Worm (Caenorhabditis elegans) whole organism, L1 larva: Measurements from ENCODE around the gene sre-40.
A peak's percentile ranks its signal among the peaks of the same experiment; 100 is the strongest.

ENCODE experiments used
- C16A3.4 ChIP-seq: fragments of 150-350 bp; optimal IDR thresholded peaks from 2 replicates; lab custom pipeline; 2014; ENCODE audit warnings: missing biosample characterization, missing genetic modification characterization
- F16B12.6 ChIP-seq: fragments of 150-350 bp; optimal IDR thresholded peaks from 2 replicates; lab custom pipeline; 2014; ENCODE audit warnings: missing biosample characterization, missing genetic modification characterization
- aha-1 ChIP-seq: fragments of 150-350 bp; optimal IDR thresholded peaks from 2 replicates; lab custom pipeline; 2014; ENCODE audit warnings: missing biosample characterization, missing genetic modification characterization
- ama-1 ChIP-seq: fragments of 150-350 bp; optimal IDR thresholded peaks from 2 replicates; lab custom pipeline; 2014
- ceh-82 ChIP-seq, 3 experiments: fragments of 150-350 bp in 1 of 3; sonication (generic microtip) in 2 of 3; optimal IDR thresholded peaks; 2 replicates each; lab custom pipeline; 2014 to 2017; ENCODE audit warnings: missing biosample characterization in 3 of 3, missing genetic modification characterization in 3 of 3
- dpl-1 ChIP-seq, 3 experiments: fragments of 150-350 bp in 2 of 3; sonication (generic microtip) in 1 of 3; optimal IDR thresholded peaks; 2 replicates each; lab custom pipeline; 2014 to 2017; ENCODE audit warnings: missing biosample characterization in 3 of 3, missing genetic modification characterization in 3 of 3, missing genetic modification reagents in 3 of 3
- dsc-1 ChIP-seq: sonication (generic microtip); optimal IDR thresholded peaks from 2 replicates; lab custom pipeline; 2016; ENCODE audit warnings: mild to moderate bottlenecking, missing genetic modification characterization, missing compliant biosample characterization
- efl-1 ChIP-seq, 4 experiments: fragments of 150-350 bp; optimal IDR thresholded peaks in 3 of 4; peaks in 1 of 4; 1 replicate in 1 of 4; 2 replicates in 3 of 4; lab custom pipeline; 2014; ENCODE audit warnings: missing biosample characterization in 2 of 4, missing genetic modification characterization in 2 of 4, missing genetic modification reagents in 2 of 4
- efl-3 ChIP-seq: fragments of 200-800 bp; sonication (Bioruptor generic); optimal IDR thresholded peaks from 2 replicates; lab custom pipeline; 2018; ENCODE audit warnings: mild to moderate bottlenecking, missing genetic modification characterization, missing compliant biosample characterization
- egl-13 ChIP-seq: sonication (generic microtip); optimal IDR thresholded peaks from 2 replicates; lab custom pipeline; 2016; ENCODE audit warnings: missing genotype, missing genetic modification reagents, missing genetic modification characterization, missing compliant biosample characterization
- elt-2 ChIP-seq: sonication (generic microtip); optimal IDR thresholded peaks from 2 replicates; lab custom pipeline; 2016; ENCODE audit warnings: missing genetic modification characterization, mild to moderate bottlenecking, inconsistent platforms, missing compliant biosample characterization, missing genetic modification reagents
- elt-3 ChIP-seq, 6 experiments: fragments of 150-350 bp in 1 of 6; sonication (generic microtip); optimal IDR thresholded peaks; 2 replicates each; lab custom pipeline; 2017 to 2018; ENCODE audit warnings: missing biosample characterization in 6 of 6, missing genetic modification characterization in 6 of 6, inconsistent platforms in 1 of 6
- fkh-8 ChIP-seq: sonication (generic microtip); optimal IDR thresholded peaks from 2 replicates; lab custom pipeline; 2016; ENCODE audit warnings: mild to moderate bottlenecking, missing genetic modification characterization, missing compliant biosample characterization
- fos-1 ChIP-seq: fragments of 150-350 bp; optimal IDR thresholded peaks from 2 replicates; lab custom pipeline; 2014; ENCODE audit warnings: missing biosample characterization, missing genetic modification characterization
- hlh-17 ChIP-seq: fragments of 200-800 bp; sonication (Bioruptor generic); optimal IDR thresholded peaks from 2 replicates; lab custom pipeline; 2018; ENCODE audit warnings: missing genetic modification characterization, mild to moderate bottlenecking, missing compliant biosample characterization, moderate library complexity, borderline replicate concordance
- isw-1 ChIP-seq: fragments of 200-800 bp; sonication (Bioruptor generic); IDR thresholded peaks from 2 replicates; pipeline ENCODE4 v1.3.6; 2022; ENCODE audit warnings: missing genetic modification characterization, missing compliant biosample characterization
- jun-1 ChIP-seq: fragments of 150-350 bp; optimal IDR thresholded peaks from 2 replicates; lab custom pipeline; 2014; ENCODE audit warnings: missing biosample characterization, missing genetic modification reagents, missing genetic modification characterization
- lin-13 ChIP-seq: fragments of 150-350 bp; optimal IDR thresholded peaks from 2 replicates; lab custom pipeline; 2014; ENCODE audit warnings: missing biosample characterization, missing genetic modification reagents, missing genetic modification characterization
- lin-14 ChIP-seq: fragments of 200-800 bp; sonication (Bioruptor generic); optimal IDR thresholded peaks from 2 replicates; lab custom pipeline; 2018; ENCODE audit warnings: mild to moderate bottlenecking, missing genetic modification characterization, moderate library complexity, missing compliant biosample characterization
- lin-35 ChIP-seq, 2 experiments: fragments of 150-350 bp; optimal IDR thresholded peaks; 2 replicates each; lab custom pipeline; 2014; ENCODE audit warnings: missing biosample characterization in 2 of 2, missing genetic modification characterization in 2 of 2, missing genetic modification reagents in 2 of 2
- lir-3 ChIP-seq: sonication (generic microtip); optimal IDR thresholded peaks from 2 replicates; lab custom pipeline; 2016; ENCODE audit warnings: mild to moderate bottlenecking, missing genetic modification characterization, moderate library complexity, missing compliant biosample characterization; ENCODE audit not compliant: poor library complexity
- lsy-2 ChIP-seq, 2 experiments: fragments of 150-350 bp; optimal IDR thresholded peaks; 2 replicates each; lab custom pipeline; 2014; ENCODE audit warnings: missing biosample characterization in 2 of 2, missing genetic modification characterization in 2 of 2
- mdl-1 ChIP-seq, 2 experiments: fragments of 150-350 bp; optimal IDR thresholded peaks; 2 replicates each; lab custom pipeline; 2014 to 2017; ENCODE audit warnings: missing biosample characterization in 2 of 2, missing genetic modification characterization in 2 of 2, inconsistent platforms in 1 of 2
- mef-2 ChIP-seq: fragments of 150-350 bp; optimal IDR thresholded peaks from 2 replicates; lab custom pipeline; 2014; ENCODE audit warnings: missing biosample characterization, missing genetic modification characterization
- mep-1 ChIP-seq: fragments of 150-350 bp; optimal IDR thresholded peaks from 2 replicates; lab custom pipeline; 2014; ENCODE audit warnings: missing biosample characterization, missing genetic modification characterization
- nhr-19 ChIP-seq: fragments of 200-800 bp; sonication (Bioruptor generic); conservative IDR thresholded peaks from 2 replicates; pipeline ENCODE4 v1.3.6; 2022; ENCODE audit warnings: missing genetic modification characterization, missing compliant biosample characterization
- nhr-20 ChIP-seq: sonication (generic microtip); optimal IDR thresholded peaks from 2 replicates; lab custom pipeline; 2016; ENCODE audit warnings: mild to moderate bottlenecking, missing genetic modification characterization, missing compliant biosample characterization
- nhr-47 ChIP-seq: sonication (generic microtip); optimal IDR thresholded peaks from 2 replicates; lab custom pipeline; 2016; ENCODE audit warnings: mild to moderate bottlenecking, missing genetic modification characterization, moderate library complexity, missing compliant biosample characterization
- nhr-71 ChIP-seq: sonication (generic microtip); optimal IDR thresholded peaks from 2 replicates; lab custom pipeline; 2016; ENCODE audit warnings: mild to moderate bottlenecking, missing genetic modification characterization, moderate library complexity, missing compliant biosample characterization
- nhr-76 ChIP-seq: sonication (generic microtip); optimal IDR thresholded peaks from 2 replicates; lab custom pipeline; 2017; ENCODE audit warnings: missing biosample characterization, missing genetic modification characterization
- nhr-85 ChIP-seq: sonication (generic microtip); peaks from one replicate; lab custom pipeline; 2016; ENCODE audit warnings: missing genetic modification characterization, inconsistent platforms, missing compliant biosample characterization
- pqm-1 ChIP-seq: sonication (generic microtip); optimal IDR thresholded peaks from 3 replicates; lab custom pipeline; 2017; ENCODE audit warnings: missing biosample characterization, missing genetic modification characterization
- rnt-1 ChIP-seq: sonication (generic microtip); optimal IDR thresholded peaks from 2 replicates; lab custom pipeline; 2016; ENCODE audit warnings: mild to moderate bottlenecking, missing genetic modification characterization, moderate library complexity, missing compliant biosample characterization
- skn-1 ChIP-seq: fragments of 150-350 bp; optimal IDR thresholded peaks from 2 replicates; lab custom pipeline; 2014; ENCODE audit warnings: missing biosample characterization, missing genetic modification characterization
- snpc-4 ChIP-seq: fragments of 150-350 bp; optimal IDR thresholded peaks from 2 replicates; lab custom pipeline; 2014; ENCODE audit warnings: missing biosample characterization, missing genetic modification characterization
- snu-23 ChIP-seq: sonication (generic microtip); optimal IDR thresholded peaks from 2 replicates; lab custom pipeline; 2016; ENCODE audit warnings: missing genetic modification characterization, missing compliant biosample characterization
- tlp-1 ChIP-seq: fragments of 150-350 bp; optimal IDR thresholded peaks from 2 replicates; lab custom pipeline; 2014; ENCODE audit warnings: missing biosample characterization, missing genetic modification characterization
- unc-30 ChIP-seq: sonication (generic microtip); optimal IDR thresholded peaks from 2 replicates; lab custom pipeline; 2017; ENCODE audit warnings: missing biosample characterization, missing genetic modification characterization
- unc-98 ChIP-seq: fragments of 200-800 bp; sonication (Bioruptor generic); IDR thresholded peaks from 2 replicates; pipeline ENCODE4 v1.3.6; 2022; ENCODE audit warnings: missing genetic modification characterization, missing compliant biosample characterization
- vab-15 ChIP-seq: sonication (generic microtip); optimal IDR thresholded peaks from 2 replicates; lab custom pipeline; 2017; ENCODE audit warnings: missing genotype, mild to moderate bottlenecking, missing genetic modification characterization, missing compliant biosample characterization
- xbp-1 ChIP-seq: sonication (generic microtip); optimal IDR thresholded peaks from 2 replicates; lab custom pipeline; 2016; ENCODE audit warnings: missing genetic modification characterization, missing compliant biosample characterization
- ztf-4 ChIP-seq: fragments of 150-350 bp; optimal IDR thresholded peaks from 2 replicates; lab custom pipeline; 2014; ENCODE audit warnings: missing biosample characterization, missing genetic modification characterization

The sre-40 gene

DNA sequence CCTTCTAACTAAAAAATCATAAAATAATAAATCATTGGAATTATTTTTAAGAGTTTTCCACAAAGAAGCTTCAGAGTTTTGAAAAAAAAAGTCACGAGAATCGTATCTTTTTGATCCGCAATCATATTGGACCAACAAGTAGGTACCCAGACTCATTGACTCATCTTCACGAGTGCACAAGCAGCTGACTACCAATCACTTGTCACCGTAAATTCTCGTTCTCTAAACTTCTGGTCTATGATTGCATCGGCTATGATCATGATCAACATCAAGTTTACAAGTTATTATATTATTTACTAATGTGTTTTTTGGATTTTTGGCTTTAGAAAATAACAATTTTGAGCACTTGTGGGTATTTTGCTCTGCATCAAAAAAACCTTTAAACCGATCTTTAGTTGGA is 7.4 kb downstream of the sre-40 start:
- TF ChIP-seq aha-1 (tag; lab: Kevin White, UChicago) (no peak), lir-3 (tag; lab: Kevin White, UChicago) (peak; percentile 14), lin-14 (GFP tag; lab: Kevin White, UChicago) (peak; percentile 49), nhr-19 (GFP tag; lab: Robert Waterston, UW) (0 out of 2 replicates have a peak, but pooled peaks have one; percentile 17), rnt-1 (tag; lab: Kevin White, UChicago) (peak; percentile 26), snu-23 (peak; percentile 5), nhr-71 (peak; percentile 48), isw-1 (no peak), lsy-2 (tag; optimal IDR thresholded peaks at IDR 0.05; lab: Kevin White, UChicago) (peak in 1 of 2 experiments; percentile 22)

DNA sequence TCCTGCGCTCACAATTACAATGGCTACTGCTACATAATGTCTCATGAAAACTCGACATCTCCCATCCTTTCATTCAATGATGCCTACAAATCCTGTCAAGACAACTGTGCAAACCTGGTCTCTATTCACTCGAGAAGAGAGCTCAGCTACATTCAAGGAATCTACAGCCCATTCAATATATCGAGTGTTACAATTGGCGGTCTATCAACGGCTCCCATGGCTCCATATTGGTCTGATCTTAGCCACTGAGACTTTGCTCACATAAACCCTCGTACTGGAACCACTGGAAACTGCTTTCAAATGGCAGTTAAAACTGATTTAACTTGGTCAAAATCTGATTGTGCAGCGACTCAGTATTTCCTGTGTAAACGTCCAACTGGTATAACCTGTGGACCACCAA is 8.1 kb downstream of the sre-40 start, which contains the start of gene T05A7.3:
Gene T05A7.3 (plus strand): TSS at position 301 of the 400 bp plus-strand sequence.
- TF ChIP-seq ztf-4 (tag; lab: Kevin White, UChicago), result no peak
- TF ChIP-seq mef-2, result no peak
- no peak for TF ChIP-seq mdl-1 (tag; optimal IDR thresholded peaks at IDR 0.05; lab: Kevin White, UChicago)

DNA sequence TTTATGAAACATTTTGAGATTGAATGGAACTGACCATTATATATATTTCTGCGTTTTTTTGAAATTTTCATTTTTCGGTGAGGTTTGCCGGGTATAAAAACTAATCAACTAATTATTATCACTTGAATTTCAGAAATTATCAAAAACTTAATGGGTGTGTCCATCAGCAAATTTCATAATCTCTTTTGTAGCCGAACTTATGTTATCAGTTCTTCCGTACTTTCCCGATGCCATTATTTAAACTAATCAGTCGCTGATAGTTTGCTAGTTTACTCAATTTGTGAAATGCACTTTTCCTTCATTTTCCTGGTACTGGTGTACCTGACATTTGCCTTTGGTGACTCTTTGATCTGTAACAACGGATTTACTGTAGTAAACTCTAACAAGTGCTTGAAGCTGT is 9.4 kb downstream of the sre-40 start:
- TF ChIP-seq tlp-1 (tag; lab: Kevin White, UChicago), result peak; percentile 46
- peak; percentile 99 for TF ChIP-seq elt-2 (tag; lab: Kevin White, UChicago)
- no peak for TF ChIP-seq skn-1 (tag; lab: Kevin White, UChicago)
- TF ChIP-seq hlh-17 (GFP tag; lab: Kevin White, UChicago), result no peak
- peak; percentile 32 for TF ChIP-seq pqm-1 (tag; lab: Kevin White, UChicago)

DNA sequence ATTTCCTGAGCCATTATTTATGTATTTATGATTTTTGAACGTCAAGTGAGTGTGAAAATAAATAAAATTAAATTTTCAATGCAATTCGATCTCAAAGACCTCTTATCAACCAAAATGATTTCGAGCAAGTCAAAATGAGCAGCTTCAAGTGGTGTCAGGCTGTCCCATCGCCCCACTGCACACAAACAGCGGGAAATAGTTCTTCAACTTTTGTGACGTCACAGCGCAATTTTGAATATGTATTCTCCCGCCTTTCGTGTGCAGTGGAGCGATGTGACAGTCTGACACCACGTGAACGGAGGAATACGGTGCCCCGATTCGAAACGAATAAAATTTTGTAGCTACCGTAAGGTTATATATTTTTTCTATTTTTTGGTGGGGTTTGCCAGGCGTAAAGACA is 9.9 kb downstream of the sre-40 start:
- TF ChIP-seq snpc-4 (tag; lab: Kevin White, UChicago) (no peak), ama-1 (lab: Kevin White, UChicago) (peak; percentile 55), efl-1 (optimal IDR thresholded peaks at IDR 0.05; lab: Kevin White, UChicago) (no peak), efl-1 (GFP tag; optimal IDR thresholded peaks at IDR 0.05 in 1 of 2; lab: Kevin White, UChicago) (peak in 1 of 2 experiments; percentile 63)

DNA sequence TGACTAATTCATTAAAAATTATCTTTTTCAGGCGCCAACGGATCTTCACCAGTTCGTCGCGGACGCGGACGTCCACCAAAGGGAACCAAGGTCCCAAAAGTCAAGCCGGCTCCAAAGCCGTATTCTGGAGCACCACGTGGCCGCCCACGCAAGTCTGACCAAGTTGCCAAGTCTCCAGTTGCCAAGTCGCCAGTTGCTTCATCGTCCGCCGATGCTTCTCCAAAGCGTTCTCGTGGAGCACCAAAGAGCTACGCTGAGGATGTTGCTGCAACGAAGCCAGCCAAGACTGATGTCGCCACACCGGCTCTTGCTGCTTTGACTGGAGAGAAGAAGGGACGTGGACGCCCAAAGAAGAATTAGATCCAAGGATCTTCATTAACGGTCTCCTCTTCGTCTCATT is 10.4 kb downstream of the sre-40 start:
- TF ChIP-seq lin-13, result no peak
- no peak for TF ChIP-seq nhr-47 (tag; lab: Kevin White, UChicago)
- no peak for TF ChIP-seq efl-3 (GFP tag; lab: Kevin White, UChicago)
- TF ChIP-seq egl-13, result no peak
- no peak for TF ChIP-seq mef-2
- TF ChIP-seq vab-15 (tag; lab: Kevin White, UChicago), result no peak
- TF ChIP-seq C16A3.4 (tag; lab: Kevin White, UChicago), result no peak

DNA sequence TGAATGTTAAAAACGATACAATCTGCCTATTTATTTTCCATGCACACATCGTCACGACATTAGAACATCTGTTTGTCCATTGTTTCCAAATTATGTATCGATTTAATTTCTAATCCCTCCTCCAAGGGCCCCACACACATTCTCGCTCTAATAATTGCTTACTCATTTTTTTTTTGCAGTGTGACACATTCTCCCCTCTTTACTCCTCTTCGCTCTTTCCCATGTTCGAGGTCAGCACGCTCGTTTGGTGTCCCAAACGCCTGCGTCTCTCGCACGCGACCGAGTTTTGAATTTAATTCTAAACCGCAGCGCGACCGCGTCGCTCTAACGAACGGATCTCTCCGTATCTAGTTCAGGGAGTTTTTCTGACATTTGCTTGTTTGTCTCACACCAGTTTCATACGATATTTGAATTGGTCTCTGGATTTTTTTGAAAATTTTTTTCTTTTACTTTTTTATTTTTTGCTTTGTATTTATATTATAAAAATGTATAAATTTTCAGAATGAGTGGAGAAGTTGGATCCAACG is 10.9 kb downstream of the sre-40 start, which contains the start of the genes clec-140 and hmg-11:
Gene clec-140 (plus strand): TSS at position 477 of the 527 bp plus-strand sequence.
Gene hmg-11 (plus strand): TSS at position 502 of the 527 bp plus-strand sequence.
- TF ChIP-seq fkh-8 (peak; percentile 42), xbp-1 (peak; percentile 8), nhr-20 (tag; lab: Kevin White, UChicago) (peak; percentile 19), efl-1 (optimal IDR thresholded peaks at IDR 0.05; lab: Kevin White, UChicago) (peak; percentile 50 to 67), efl-1 (GFP tag; optimal IDR thresholded peaks at IDR 0.05 in 1 of 2; lab: Kevin White, UChicago) (peak; percentile 51 to 92), dpl-1 (GFP tag; optimal IDR thresholded peaks at IDR 0.05; lab: Kevin White, UChicago) (peak; percentile 17 to 60 (median 17)), lin-13 (peak; percentile 37), nhr-85 (tag; lab: Kevin White, UChicago) (peak; percentile 66), F16B12.6 (tag; lab: Kevin White, UChicago) (peak; percentile 2), lsy-2 (tag; optimal IDR thresholded peaks at IDR 0.05; lab: Kevin White, UChicago) (peak; percentile 48 to 76), dsc-1 (tag; lab: Kevin White, UChicago) (peak; percentile 65), nhr-76 (tag; lab: Kevin White, UChicago) (no peak), jun-1 (peak; percentile 13), unc-98 (GFP tag; lab: Robert Waterston, UW) (no peak), elt-3 (tag; optimal IDR thresholded peaks at IDR 0.05; lab: Kevin White, UChicago) (peak in 1 of 6 experiments; percentile 21), skn-1 (tag; lab: Kevin White, UChicago) (peak; percentile 19), nhr-47 (tag; lab: Kevin White, UChicago) (no peak), fos-1 (tag; lab: Kevin White, UChicago) (no peak), rnt-1 (tag; lab: Kevin White, UChicago) (peak; percentile 46), lin-35 (GFP tag; optimal IDR thresholded peaks at IDR 0.05; lab: Kevin White, UChicago) (peak; percentile 49 to 70), ceh-82 (tag; optimal IDR thresholded peaks at IDR 0.05; lab: Kevin White, UChicago) (peak in 2 of 3 experiments; percentile 9 to 79), mep-1 (tag; lab: Kevin White, UChicago) (peak; percentile 61), C16A3.4 (tag; lab: Kevin White, UChicago) (peak; percentile 0), unc-30 (tag; lab: Kevin White, UChicago) (no peak)
